Fruit fly (Drosophila melanogaster): ENCODE measurements around the gene CG8757.
A peak's percentile ranks its signal among the peaks of the same experiment; 100 is the strongest.

CG8757 gene

DNA sequence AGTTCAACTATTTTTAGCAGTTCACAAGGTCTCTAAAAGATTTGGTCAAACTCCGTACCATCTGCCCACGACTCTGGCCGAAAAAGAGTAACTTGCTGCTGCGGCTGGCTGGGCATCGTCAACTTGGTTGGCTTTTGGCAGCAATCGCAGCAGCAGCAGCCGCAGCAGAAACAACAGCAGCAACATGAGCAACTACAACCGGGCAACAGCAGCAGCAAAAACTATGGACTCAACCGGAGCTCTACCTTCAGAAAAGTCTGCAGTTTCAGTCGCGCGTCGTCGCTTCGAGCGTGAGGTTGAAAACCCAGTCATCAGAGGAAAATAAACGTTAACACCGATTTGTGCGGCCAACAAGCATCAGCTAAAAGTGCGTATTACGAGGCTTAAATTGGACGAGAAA lies 36.7 kb upstream of the CG8757 start, which contains the start of gene CG13737:
Gene CG13737 (plus strand): TSS at position 266 of the 400 bp plus-strand sequence.
- peak; percentile 17 for TF ChIP-seq Lpt (GFP tag; optimal IDR thresholded peaks at IDR 0.05)
- TF ChIP-seq Hr38 (GFP tag; optimal IDR thresholded peaks at IDR 0.05), result no peak
- TF ChIP-seq Hr4 (GFP tag; optimal IDR thresholded peaks at IDR 0.05), result no peak
- TF ChIP-seq CG3919 (GFP tag; optimal IDR thresholded peaks at IDR 0.05), result peak; percentile 48
- TF ChIP-seq Eip78C (GFP tag), result peak; percentile 54
- TF ChIP-seq fd85E (GFP tag; optimal IDR thresholded peaks at IDR 0.05), result no peak
- no peak for TF ChIP-seq Ets21C (GFP tag; optimal IDR thresholded peaks at IDR 0.05)
- no peak for TF ChIP-seq CG6792 (GFP tag; optimal IDR thresholded peaks at IDR 0.05)
- peak; percentile 59; the same call in 1 of the 3 replicates for TF ChIP-seq eg (GFP tag; IDR thresholded peaks at IDR 0.05)

DNA sequence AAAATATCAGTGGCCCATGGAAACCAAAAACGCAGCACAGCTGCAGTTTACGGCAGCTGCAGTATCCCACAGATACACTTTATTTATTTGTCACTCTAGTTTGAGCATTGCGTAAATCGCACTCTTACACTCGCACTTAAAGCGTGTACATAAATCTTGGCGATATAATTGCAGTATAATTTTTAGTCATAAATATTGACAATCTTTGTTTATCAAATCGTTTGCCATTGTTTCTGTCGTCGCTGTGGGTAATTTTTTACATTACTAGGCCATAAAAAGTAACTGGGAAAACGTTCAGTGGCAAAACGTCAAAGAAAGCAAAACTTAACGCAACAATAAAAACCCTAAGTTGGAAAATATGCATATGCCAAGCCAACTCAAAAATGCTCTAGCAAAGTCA lies 35.9 kb upstream of the CG8757 start:
- TF ChIP-seq Hr4 (GFP tag; optimal IDR thresholded peaks at IDR 0.05) (peak; percentile 53), Lpt (GFP tag; optimal IDR thresholded peaks at IDR 0.05) (peak; percentile 69), CG4318 (GFP tag; optimal IDR thresholded peaks at IDR 0.05) (no peak), CG3919 (GFP tag; optimal IDR thresholded peaks at IDR 0.05) (peak; percentile 65)

DNA sequence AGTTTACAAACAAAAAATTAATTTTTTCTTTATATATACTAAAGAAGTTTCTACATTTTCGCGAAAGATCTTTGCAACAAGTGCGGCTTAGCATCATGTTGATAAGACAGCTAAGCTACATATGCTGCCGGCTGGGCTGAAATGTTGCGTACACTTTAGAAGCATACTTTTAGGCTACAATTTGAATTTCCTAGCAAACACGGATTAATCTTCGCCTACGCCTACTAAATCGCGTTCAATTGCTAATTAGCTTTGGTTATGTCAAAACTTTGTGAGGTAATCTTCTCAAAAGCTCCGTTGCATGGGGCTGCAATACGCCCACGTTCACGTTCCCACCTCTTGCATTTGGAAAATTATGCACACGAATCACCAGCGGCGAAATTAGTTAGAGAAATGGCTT lies 34.9 kb upstream of the CG8757 start:
- TF ChIP-seq CG34406 (GFP tag; optimal IDR thresholded peaks at IDR 0.05), result no peak
- TF ChIP-seq dsx (GFP tag; optimal IDR thresholded peaks at IDR 0.05; ENCODE audit: poor library complexity, severe bottlenecking), result no peak
- TF ChIP-seq Hr4 (GFP tag; optimal IDR thresholded peaks at IDR 0.05), result no peak
- TF ChIP-seq OdsH (GFP tag; optimal IDR thresholded peaks at IDR 0.05), result no peak
- no peak for TF ChIP-seq Hr39 (GFP tag; optimal IDR thresholded peaks at IDR 0.05)
- no peak for TF ChIP-seq Gug (GFP tag; IDR thresholded peaks at IDR 0.05)
- no peak for TF ChIP-seq fd59A (GFP tag; optimal IDR thresholded peaks at IDR 0.05)

DNA sequence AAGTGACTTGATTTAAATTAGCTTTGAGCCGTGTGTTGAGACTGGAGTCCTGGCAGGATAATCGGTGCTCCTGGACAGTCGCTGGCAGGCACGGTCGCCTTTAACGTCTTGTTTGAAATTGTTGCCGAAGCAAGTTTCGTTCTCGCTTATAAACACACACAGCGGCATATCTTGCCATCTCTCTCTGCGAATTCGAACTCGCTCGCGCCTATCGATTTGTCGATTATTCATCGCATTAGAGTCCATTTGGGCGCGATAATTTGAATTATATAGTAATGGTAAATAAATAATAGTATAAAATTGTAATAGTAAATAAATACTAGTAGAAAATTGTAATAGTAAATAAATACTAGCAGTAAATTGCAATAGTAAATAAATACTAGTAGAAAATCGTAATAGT lies 24.7 kb upstream of the CG8757 start, which contains the start of gene CG8745:
Gene CG8745 (minus strand): TSS at position 126 of the 400 bp plus-strand sequence.
- peak; percentile 24 for TF ChIP-seq fkh (GFP tag; optimal IDR thresholded peaks at IDR 0.05)
- no peak for TF ChIP-seq CG1621 (tag; optimal IDR thresholded peaks at IDR 0.05)

DNA sequence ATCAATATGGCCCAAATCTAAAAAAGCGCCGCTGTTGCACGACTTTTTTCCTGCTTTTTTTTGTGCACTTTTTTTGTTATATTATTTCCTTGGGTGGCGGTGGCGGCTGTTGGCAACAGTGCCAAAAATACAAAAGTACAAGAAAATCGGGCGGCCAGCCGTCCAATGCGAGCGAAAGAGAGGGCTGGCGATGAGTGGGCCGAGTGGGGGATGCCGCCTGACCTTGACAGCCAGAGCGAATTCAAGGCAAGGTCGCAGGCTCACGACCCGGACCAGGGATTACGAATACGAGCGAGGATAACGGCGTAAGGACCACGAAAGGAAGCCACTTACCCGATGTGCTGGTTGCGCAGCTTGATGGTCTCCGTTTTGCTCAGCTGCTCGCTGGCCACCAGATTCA lies 24.2 kb upstream of the CG8757 start:
- TF ChIP-seq svp (GFP tag) (peak; percentile 77), Hr4 (GFP tag; optimal IDR thresholded peaks at IDR 0.05) (no peak)

DNA sequence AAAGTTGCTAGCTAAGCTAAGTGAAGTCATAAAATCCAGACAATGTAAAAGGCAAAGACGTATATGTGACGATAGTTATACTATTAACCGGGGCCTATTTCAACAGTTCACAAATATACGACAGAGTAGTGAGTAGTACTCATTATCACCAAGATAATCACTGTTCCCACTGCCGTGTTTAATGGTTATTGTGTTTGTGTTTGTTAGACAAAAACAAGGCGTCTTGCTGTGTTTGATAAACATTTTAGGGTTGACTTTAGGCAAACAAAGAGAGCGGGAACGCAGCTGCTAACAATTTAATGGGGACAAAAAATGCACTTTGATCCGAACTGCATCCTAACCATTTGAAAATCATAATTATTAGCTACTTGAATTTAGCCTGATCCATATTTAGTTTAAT lies 23.4 kb upstream of the CG8757 start:
- no peak for TF ChIP-seq CG16779 (tag; optimal IDR thresholded peaks at IDR 0.05)
- TF ChIP-seq CG1621 (tag; optimal IDR thresholded peaks at IDR 0.05), result no peak
- TF ChIP-seq fd85E (GFP tag; optimal IDR thresholded peaks at IDR 0.05), result no peak
- TF ChIP-seq CG3032 (tag; optimal IDR thresholded peaks at IDR 0.05), result no peak
- no peak for TF ChIP-seq Eip93F (GFP tag; optimal IDR thresholded peaks at IDR 0.05)
- no peak for TF ChIP-seq ss (GFP tag; optimal IDR thresholded peaks at IDR 0.05)
- TF ChIP-seq fkh (GFP tag; optimal IDR thresholded peaks at IDR 0.05), result peak; percentile 94
- TF ChIP-seq Ets96B (tag; optimal IDR thresholded peaks at IDR 0.05), result no peak
- TF ChIP-seq dac (GFP tag; optimal IDR thresholded peaks at IDR 0.05), result no peak

DNA sequence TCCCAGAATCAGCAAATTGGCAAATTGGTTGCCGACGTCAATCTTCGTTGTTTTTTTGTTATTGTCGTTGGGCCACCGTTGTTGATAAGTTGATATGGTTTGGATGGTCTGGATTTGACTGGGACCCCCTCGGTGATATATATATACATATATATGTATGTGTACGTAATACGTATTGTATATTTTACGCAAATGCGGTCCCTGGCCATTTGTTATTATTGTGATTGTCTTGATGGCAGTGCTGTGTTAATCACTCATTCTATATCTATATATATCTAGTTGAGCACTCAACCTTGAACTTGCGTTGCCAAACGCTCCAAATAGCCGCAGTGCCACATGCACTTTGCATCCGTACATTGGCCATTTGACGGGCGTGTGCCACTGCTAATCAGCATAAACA lies 22.5 kb upstream of the CG8757 start:
- TF ChIP-seq CG8632 (GFP tag; optimal IDR thresholded peaks at IDR 0.05) (no peak), cyc (GFP tag; optimal IDR thresholded peaks at IDR 0.05) (no peak), dac (GFP tag; optimal IDR thresholded peaks at IDR 0.05) (no peak), Gug (GFP tag; IDR thresholded peaks at IDR 0.05) (no peak)

DNA sequence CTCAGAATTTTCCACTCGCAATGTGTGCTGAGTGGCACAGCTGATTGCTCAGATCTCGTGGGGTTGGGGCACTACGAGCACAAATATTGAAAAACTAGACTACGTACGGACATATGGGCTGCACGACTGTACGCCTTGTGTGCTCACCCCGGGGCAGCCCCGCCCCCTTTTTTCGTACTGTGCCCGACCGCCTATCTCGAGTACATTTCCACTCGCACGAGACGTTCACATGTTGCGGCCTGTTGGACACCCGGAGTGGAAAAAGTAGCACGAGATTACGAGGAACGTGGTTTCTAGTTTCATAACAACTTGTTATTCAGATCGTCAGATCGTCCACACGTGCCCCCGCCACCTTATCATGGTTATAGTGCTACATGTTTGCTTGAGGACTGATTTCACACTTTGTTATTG lies 21.3 kb upstream of the CG8757 start:
- peak; percentile 28 for TF ChIP-seq Eip78C (GFP tag)
- TF ChIP-seq Eip75B (GFP tag; optimal IDR thresholded peaks at IDR 0.05), result no peak
- no peak for TF ChIP-seq CG11294 (GFP tag; IDR thresholded peaks at IDR 0.05)
- no peak for TF ChIP-seq topi (GFP tag; optimal IDR thresholded peaks at IDR 0.05)
- peak; percentile 75 for TF ChIP-seq fkh (GFP tag; optimal IDR thresholded peaks at IDR 0.05)
- no peak for TF ChIP-seq acj6 (GFP tag; optimal IDR thresholded peaks at IDR 0.05)
- TF ChIP-seq CG8119 (GFP tag; IDR thresholded peaks at IDR 0.05), result no peak

Measured in whole organism, prepupa.